Fruit fly (Drosophila melanogaster) whole organism, adult: ENCODE measurements around the gene Mrp5.

Source experiments
- CG12768 ChIP-seq: fragments of 200-800 bp; sonication (Bioruptor generic); optimal IDR thresholded peaks from 2 replicates; lab custom pipeline; 2017; ENCODE audit warnings: missing biosample characterization, missing genetic modification characterization, mild to moderate bottlenecking, moderate library complexity, missing genetic modification reagents
- CG14711 ChIP-seq: fragments of 200-800 bp; sonication (Bioruptor generic); optimal IDR thresholded peaks from 2 replicates; lab custom pipeline; 2018; ENCODE audit warnings: missing biosample characterization, mild to moderate bottlenecking, missing genetic modification characterization, moderate library complexity
- CG1620 ChIP-seq: fragments of 200-800 bp; sonication (Bioruptor generic); optimal IDR thresholded peaks from 2 replicates; lab custom pipeline; 2016; ENCODE audit warnings: missing biosample characterization, missing genetic modification characterization
- CG33017 ChIP-seq: fragments of 200-800 bp; sonication (Bioruptor generic); optimal IDR thresholded peaks from 2 replicates; lab custom pipeline; 2018; ENCODE audit warnings: missing biosample characterization, mild to moderate bottlenecking, missing genetic modification characterization, moderate library complexity
- CG5204 ChIP-seq: fragments of 200-800 bp; sonication (Bioruptor generic); optimal IDR thresholded peaks from 2 replicates; lab custom pipeline; 2016; ENCODE audit warnings: missing biosample characterization, missing genetic modification characterization
- CG7045 ChIP-seq: fragments of 200-800 bp; sonication (Bioruptor generic); optimal IDR thresholded peaks from 2 replicates; lab custom pipeline; 2017; ENCODE audit warnings: missing biosample characterization, mild to moderate bottlenecking, missing genetic modification characterization
- Clk ChIP-seq: fragments of 200-800 bp; sonication (Bioruptor generic); optimal IDR thresholded peaks from 2 replicates; lab custom pipeline; 2017; ENCODE audit warnings: missing biosample characterization, missing genetic modification characterization
- Hr96 ChIP-seq: fragments of 200-800 bp; sonication (Bioruptor generic); optimal IDR thresholded peaks from 2 replicates; lab custom pipeline; 2016; ENCODE audit warnings: missing biosample characterization, missing genetic modification characterization
- cic ChIP-seq: fragments of 200-800 bp; sonication (Bioruptor generic); optimal IDR thresholded peaks from 2 replicates; lab custom pipeline; 2017; ENCODE audit warnings: missing biosample characterization, mild to moderate bottlenecking, missing genetic modification characterization, moderate library complexity
- cnc ChIP-seq, 2 experiments: fragments of >200 bp; optimal IDR thresholded peaks; 2 replicates each; lab custom pipeline; 2017
- kay ChIP-seq: fragments of 200-800 bp; sonication (Bioruptor generic); peaks from one replicate; lab custom pipeline; 2016; ENCODE audit warnings: missing biosample characterization, missing genetic modification characterization, borderline replicate concordance
- pad ChIP-seq: fragments of 200-800 bp; sonication (Bioruptor generic); optimal IDR thresholded peaks from 3 replicates; lab custom pipeline; 2017; ENCODE audit warnings: missing biosample characterization, missing genetic modification characterization, mild to moderate bottlenecking, moderate library complexity, missing genetic modification reagents

- no peak for TF ChIP-seq cic (GFP tag; lab: Kevin White, UChicago)
- peak; percentile 52 for TF ChIP-seq pad (GFP tag; lab: Kevin White, UChicago)
- TF ChIP-seq CG14711 (tag; lab: Kevin White, UChicago) = peak; percentile 35
- TF ChIP-seq CG7045 (GFP tag; lab: Kevin White, UChicago) = no peak
- TF ChIP-seq CG5204 (GFP tag; lab: Kevin White, UChicago) = no peak
- no peak for TF ChIP-seq Clk (GFP tag; lab: Kevin White, UChicago)
- TF ChIP-seq cnc (optimal IDR thresholded peaks at IDR 0.05; lab: Kevin White, UChicago) = no peak
- peak; percentile 37 for TF ChIP-seq Hr96 (GFP tag; lab: Kevin White, UChicago)
- TF ChIP-seq kay (GFP tag; lab: Kevin White, UChicago) = no peak
- TF ChIP-seq CG33017 = peak; percentile 59
- TF ChIP-seq CG1620 (GFP tag; lab: Kevin White, UChicago) = peak; percentile 18
- TF ChIP-seq CG12768 (GFP tag; lab: Kevin White, UChicago) = peak; percentile 52
These were observed 5.0 kb upstream of the Mrp5 start for dm6 chr3R:19880431-19880939.
